Fruit fly (Drosophila melanogaster): Measurements from ENCODE around the gene CG4360.

- TF ChIP-seq tj (GFP tag; optimal IDR thresholded peaks at IDR 0.05) = no peak
- TF ChIP-seq pad (GFP tag; optimal IDR thresholded peaks at IDR 0.05) = no peak
- no peak for TF ChIP-seq Hr96 (GFP tag; optimal IDR thresholded peaks at IDR 0.05)
These were observed 39.7 kb downstream of the CG4360 start for dm6 chr3R:20288069-20288468.

Measured in whole organism, adult.